Fruit fly (Drosophila melanogaster) whole organism, pupa: Measurements from ENCODE around the gene CG17746.

Experiments used
- CG10348 ChIP-seq: fragments of 200-800 bp; sonication (Bioruptor generic); IDR thresholded peaks from 2 replicates; pipeline ENCODE4 v1.3.6; 2022; ENCODE audit warnings: missing biosample characterization, missing genetic modification characterization
- CG12605 ChIP-seq: fragments of 200-800 bp; sonication (Bioruptor generic); IDR thresholded peaks from 2 replicates; pipeline ENCODE4 v1.3.6; 2022; ENCODE audit warnings: missing biosample characterization, missing genetic modification characterization
- CG13204 ChIP-seq: fragments of 200-800 bp; sonication (Bioruptor generic); optimal IDR thresholded peaks from 2 replicates; lab custom pipeline; 2018; ENCODE audit warnings: missing biosample characterization, mild to moderate bottlenecking, missing genetic modification characterization, moderate library complexity
- CG14655 ChIP-seq: fragments of 200-800 bp; sonication (Bioruptor generic); optimal IDR thresholded peaks from 3 replicates; lab custom pipeline; 2017; ENCODE audit warnings: mild to moderate bottlenecking, missing biosample characterization, missing genetic modification reagents, missing genetic modification characterization
- CG15710 ChIP-seq: fragments of 200-800 bp; sonication (Bioruptor generic); optimal IDR thresholded peaks from 2 replicates; lab custom pipeline; 2018; ENCODE audit warnings: missing biosample characterization, mild to moderate bottlenecking, missing genetic modification characterization, moderate library complexity
- CG17806 ChIP-seq: fragments of 200-800 bp; sonication (Bioruptor generic); optimal IDR thresholded peaks from 2 replicates; lab custom pipeline; 2018; ENCODE audit warnings: missing biosample characterization, mild to moderate bottlenecking, missing genetic modification characterization, moderate library complexity
- CG32121 ChIP-seq: fragments of 200-800 bp; sonication (Bioruptor generic); IDR thresholded peaks from 2 replicates; pipeline ENCODE4 v1.3.6; 2022; ENCODE audit warnings: missing biosample characterization, missing genetic modification characterization
- CG34367 ChIP-seq: fragments of 200-800 bp; sonication (Bioruptor generic); optimal IDR thresholded peaks from 2 replicates; lab custom pipeline; 2018; ENCODE audit warnings: missing biosample characterization, mild to moderate bottlenecking, missing genetic modification characterization
- CG4496 ChIP-seq: fragments of 200-800 bp; sonication (Bioruptor generic); IDR thresholded peaks from 3 replicates; pipeline ENCODE4 v1.3.6; 2022; ENCODE audit warnings: missing biosample characterization, missing genetic modification characterization
- CG8159 ChIP-seq: fragments of 200-800 bp; sonication (Bioruptor generic); optimal IDR thresholded peaks from 3 replicates; lab custom pipeline; 2018; ENCODE audit warnings: missing biosample characterization, mild to moderate bottlenecking, missing genetic modification characterization, moderate library complexity
- CG8301 ChIP-seq: fragments of 200-800 bp; sonication (Bioruptor generic); optimal IDR thresholded peaks from 2 replicates; lab custom pipeline; 2018; ENCODE audit warnings: missing biosample characterization, mild to moderate bottlenecking, missing genetic modification characterization
- CG9948 ChIP-seq: fragments of 200-800 bp; sonication (Bioruptor generic); optimal IDR thresholded peaks from 2 replicates; lab custom pipeline; 2018; ENCODE audit warnings: missing biosample characterization, mild to moderate bottlenecking, missing genetic modification characterization, moderate library complexity
- D1 ChIP-seq: fragments of 200-800 bp; sonication (Bioruptor generic); optimal IDR thresholded peaks from 2 replicates; lab custom pipeline; 2018; ENCODE audit warnings: missing biosample characterization, mild to moderate bottlenecking, missing genetic modification characterization, moderate library complexity
- EcR ChIP-seq: fragments of 200-800 bp; sonication (Bioruptor generic); optimal IDR thresholded peaks from 3 replicates; lab custom pipeline; 2019; ENCODE audit warnings: missing biosample characterization, missing genetic modification characterization, mild to moderate bottlenecking, moderate library complexity, missing genetic modification reagents
- Ets98B ChIP-seq: fragments of 200-800 bp; sonication (Bioruptor generic); IDR thresholded peaks from 2 replicates; pipeline ENCODE4 v1.3.6; 2022; ENCODE audit warnings: missing biosample characterization, missing genetic modification characterization
- Pif1A ChIP-seq: fragments of 200-800 bp; sonication (Bioruptor generic); optimal IDR thresholded peaks from 3 replicates; lab custom pipeline; 2016; ENCODE audit warnings: missing biosample characterization, missing genetic modification characterization
- Pif1B ChIP-seq: fragments of 200-800 bp; sonication (Bioruptor generic); optimal IDR thresholded peaks from 3 replicates; lab custom pipeline; 2016; ENCODE audit warnings: missing biosample characterization, missing genetic modification characterization
- Snoo ChIP-seq: fragments of 200-800 bp; sonication (Bioruptor generic); optimal IDR thresholded peaks from 3 replicates; lab custom pipeline; 2017; ENCODE audit warnings: missing biosample characterization, mild to moderate bottlenecking, missing genetic modification characterization, inconsistent platforms
- fd96Ca ChIP-seq: fragments of 200-800 bp; sonication (Bioruptor generic); IDR thresholded peaks from 3 replicates; pipeline ENCODE4 v1.3.6; 2022; ENCODE audit warnings: missing biosample characterization, missing genetic modification characterization
- gl ChIP-seq: fragments of 200-800 bp; sonication (Bioruptor generic); optimal IDR thresholded peaks from 2 replicates; lab custom pipeline; 2018; ENCODE audit warnings: missing biosample characterization, mild to moderate bottlenecking, missing genetic modification characterization
- rn ChIP-seq: fragments of 200-800 bp; sonication (Bioruptor generic); IDR thresholded peaks from 2 replicates; pipeline ENCODE4 v1.3.6; 2022; ENCODE audit warnings: missing biosample characterization, missing genetic modification characterization

Gene CG17746

DNA sequence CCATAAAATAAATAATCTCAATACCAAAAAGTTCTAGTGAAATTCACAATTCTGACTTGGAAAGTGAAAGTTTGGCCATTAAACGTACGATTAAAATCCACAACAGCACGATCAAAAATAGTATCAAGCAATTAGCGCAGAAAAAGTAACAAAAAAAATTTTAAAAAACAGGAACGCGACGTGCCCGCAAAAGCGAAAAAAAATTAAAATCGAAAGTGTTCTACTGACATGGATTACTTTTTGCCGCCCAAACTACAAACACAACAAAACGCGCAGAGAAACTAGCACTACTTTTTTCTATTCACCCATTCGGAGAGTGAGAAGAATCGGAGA is 10.3 kb upstream of the CG17746 start:
- no peak for TF ChIP-seq rn (GFP tag; lab: Robert Waterston, UW)
- TF ChIP-seq EcR = no peak
- no peak for TF ChIP-seq CG8301 (tag; lab: Kevin White, UChicago)
- no peak for TF ChIP-seq Pif1A (GFP tag; lab: Kevin White, UChicago)
- TF ChIP-seq CG10348 (GFP tag; lab: Robert Waterston, UW) = no peak
- TF ChIP-seq CG4496 (GFP tag; lab: Robert Waterston, UW) = no peak
- TF ChIP-seq CG32121 (GFP tag; lab: Robert Waterston, UW) = no peak
- TF ChIP-seq CG12605 (GFP tag; lab: Robert Waterston, UW) = no peak
- TF ChIP-seq Ets98B (GFP tag; lab: Robert Waterston, UW) = no peak
- TF ChIP-seq CG9948 = no peak
- TF ChIP-seq CG17806 (tag; lab: Kevin White, UChicago) = no peak
- no peak for TF ChIP-seq fd96Ca (GFP tag; lab: Robert Waterston, UW)
- no peak for TF ChIP-seq D1 (tag; lab: Kevin White, UChicago)
- no peak for TF ChIP-seq CG15710 (tag; lab: Kevin White, UChicago)
- TF ChIP-seq CG8159 = no peak
- TF ChIP-seq CG14655 (GFP tag; lab: Kevin White, UChicago) = no peak
- TF ChIP-seq Snoo (tag; lab: Kevin White, UChicago) = no peak
- TF ChIP-seq, all 21 proteins: peak for 0

DNA sequence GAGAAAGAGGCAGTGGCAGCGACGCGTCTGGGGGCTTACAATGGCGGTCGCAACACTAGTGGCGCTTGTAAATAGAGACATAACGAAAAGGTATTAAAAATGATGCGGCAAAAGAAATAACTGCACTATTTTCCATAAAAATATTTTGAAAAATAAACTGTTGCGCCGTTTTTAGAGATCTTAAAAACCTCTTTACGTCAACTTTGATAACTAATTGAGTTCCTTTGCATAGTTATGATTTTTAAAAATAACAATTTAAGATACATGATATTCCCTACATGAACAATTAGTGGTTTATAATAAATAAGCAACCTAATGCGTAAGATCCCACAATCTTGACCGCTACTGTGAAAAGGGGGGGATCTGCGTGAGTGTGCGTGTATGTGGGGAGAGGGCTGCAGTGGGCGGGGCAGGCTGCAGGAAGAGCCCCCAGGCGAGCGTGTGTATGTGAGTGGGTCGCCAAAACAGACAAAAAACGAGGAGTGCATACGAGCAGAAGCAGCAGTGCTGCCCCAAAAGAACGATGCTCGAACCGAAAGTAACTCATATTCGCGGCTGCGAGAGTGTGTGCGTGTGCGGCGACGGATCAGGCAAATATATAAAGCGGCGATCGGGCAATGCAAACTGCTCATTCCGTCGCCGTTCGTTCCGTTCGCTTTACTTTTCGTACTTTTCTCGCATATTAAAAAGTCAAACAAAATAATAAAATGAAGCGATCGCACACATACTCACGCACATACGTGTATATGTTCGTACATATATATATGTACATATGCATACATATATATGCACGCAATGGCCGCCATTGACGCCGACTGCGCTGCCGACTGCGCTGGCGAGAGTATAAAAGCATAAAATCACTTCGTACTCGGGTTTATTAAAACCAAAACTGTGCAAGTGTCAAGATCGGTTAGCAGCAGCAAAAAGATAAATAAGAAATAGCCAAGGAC is 9.6 kb upstream of the CG17746 start:
- peak; percentile 97 for TF ChIP-seq D1 (tag; lab: Kevin White, UChicago)
- peak; percentile 91 for TF ChIP-seq CG8301 (tag; lab: Kevin White, UChicago)
- TF ChIP-seq CG17806 (tag; lab: Kevin White, UChicago) = peak; percentile 95
- peak; percentile 66; the same call in 1 of the 2 replicates for TF ChIP-seq rn (GFP tag; lab: Robert Waterston, UW)
- peak; percentile 47 for TF ChIP-seq Snoo (tag; lab: Kevin White, UChicago)
- TF ChIP-seq CG10348 (GFP tag; lab: Robert Waterston, UW) = no peak; the same call in 1 of the 2 replicates
- peak; percentile 93 for TF ChIP-seq CG14655 (GFP tag; lab: Kevin White, UChicago)
- TF ChIP-seq fd96Ca (GFP tag; lab: Robert Waterston, UW) = peak; percentile 82; the same call in 2 of the 3 replicates
- peak; percentile 99 for TF ChIP-seq CG8159
- TF ChIP-seq CG12605 (GFP tag; lab: Robert Waterston, UW) = peak; percentile 72
- peak; percentile 90 for TF ChIP-seq EcR
- peak; percentile 96 for TF ChIP-seq CG34367
- TF ChIP-seq CG32121 (GFP tag; lab: Robert Waterston, UW) = peak; percentile 83
- TF ChIP-seq Pif1B (GFP tag; lab: Kevin White, UChicago) = peak; percentile 94
- TF ChIP-seq Pif1A (GFP tag; lab: Kevin White, UChicago) = peak; percentile 96
- TF ChIP-seq CG9948 = peak; percentile 98
- peak; percentile 69 for TF ChIP-seq Ets98B (GFP tag; lab: Robert Waterston, UW)
- TF ChIP-seq gl (tag; lab: Kevin White, UChicago) = peak; percentile 84
- peak; percentile 94 for TF ChIP-seq CG13204 (GFP tag; lab: Kevin White, UChicago)
- peak; percentile 67 for TF ChIP-seq CG4496 (GFP tag; lab: Robert Waterston, UW)
- TF ChIP-seq CG15710 (tag; lab: Kevin White, UChicago) = peak; percentile 98
- TF ChIP-seq, all 21 proteins: peak for 20

DNA sequence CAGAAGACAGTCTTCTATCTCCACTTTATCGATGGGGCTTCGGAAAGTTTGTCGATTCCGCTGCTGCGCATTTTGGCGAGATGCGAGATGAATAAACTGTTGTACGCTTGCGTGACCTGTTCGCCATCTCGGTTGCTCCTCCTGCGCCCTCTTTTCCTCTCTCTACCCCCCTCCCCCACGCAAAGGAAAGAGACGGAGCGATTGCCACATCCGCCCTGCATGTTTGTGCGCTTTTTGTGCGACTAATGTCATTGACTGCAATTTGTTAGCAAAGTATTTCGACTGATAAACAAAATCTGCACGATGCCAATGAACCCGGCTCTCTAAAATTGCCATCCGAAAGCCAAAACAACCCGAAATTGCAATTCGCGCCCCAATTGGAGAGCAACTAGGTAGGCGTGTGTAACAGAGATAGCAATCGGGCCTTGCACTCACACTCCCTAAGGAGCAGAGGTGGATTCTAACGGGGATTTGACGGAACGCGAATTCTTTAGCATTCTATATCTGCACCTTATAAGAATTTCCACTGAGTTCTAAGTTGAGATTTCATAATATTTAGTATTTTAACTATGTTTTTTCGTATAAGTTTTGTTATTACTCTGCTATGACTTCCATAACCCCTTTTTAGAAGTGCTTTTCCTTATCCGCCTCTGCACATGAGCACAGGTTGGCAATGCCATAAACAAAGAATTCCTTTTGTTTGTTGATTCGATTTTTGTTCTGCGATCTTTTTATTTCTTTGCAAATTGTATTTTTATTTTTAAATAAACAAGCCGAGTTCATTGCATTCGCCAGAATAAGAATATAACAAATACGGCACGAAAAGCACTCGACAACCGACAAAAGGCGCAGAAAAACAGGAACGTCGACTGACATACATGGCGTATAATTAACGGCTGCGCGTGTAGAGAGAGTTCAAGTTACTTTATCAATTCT is 8.0 kb upstream of the CG17746 start, which contains the start of gene CG43389:
CG43389 (plus strand) TSS at position 886 of the 936 bp plus-strand sequence.
- TF ChIP-seq CG8159 = peak; percentile 92
- peak; percentile 56 for TF ChIP-seq CG8301 (tag; lab: Kevin White, UChicago)
- peak; percentile 97 for TF ChIP-seq Snoo (tag; lab: Kevin White, UChicago)
- TF ChIP-seq CG34367 = peak; percentile 92
- peak; percentile 86 for TF ChIP-seq EcR
- peak; percentile 74; the same call in 1 of the 2 replicates for TF ChIP-seq CG32121 (GFP tag; lab: Robert Waterston, UW)
- TF ChIP-seq gl (tag; lab: Kevin White, UChicago) = peak; percentile 90
- TF ChIP-seq D1 (tag; lab: Kevin White, UChicago) = peak; percentile 43
- peak; percentile 83; the same call in 2 of the 3 replicates for TF ChIP-seq fd96Ca (GFP tag; lab: Robert Waterston, UW)
- TF ChIP-seq Pif1A (GFP tag; lab: Kevin White, UChicago) = peak; percentile 82
- TF ChIP-seq CG15710 (tag; lab: Kevin White, UChicago) = peak; percentile 96
- peak; percentile 76 for TF ChIP-seq CG14655 (GFP tag; lab: Kevin White, UChicago)
- TF ChIP-seq CG13204 (GFP tag; lab: Kevin White, UChicago) = peak; percentile 82
- TF ChIP-seq CG10348 (GFP tag; lab: Robert Waterston, UW) = peak; percentile 64
- peak; percentile 77 for TF ChIP-seq CG4496 (GFP tag; lab: Robert Waterston, UW)
- peak; percentile 53 for TF ChIP-seq rn (GFP tag; lab: Robert Waterston, UW)
- TF ChIP-seq CG17806 (tag; lab: Kevin White, UChicago) = peak; percentile 88
- TF ChIP-seq CG9948 = peak; percentile 85
- TF ChIP-seq Pif1B (GFP tag; lab: Kevin White, UChicago) = peak; percentile 76
- peak; percentile 27; the same call in 1 of the 2 replicates for TF ChIP-seq CG12605 (GFP tag; lab: Robert Waterston, UW)
- TF ChIP-seq Ets98B (GFP tag; lab: Robert Waterston, UW) = peak; percentile 81
